Fruit fly (Drosophila melanogaster) whole organism, embryonic: ENCODE measurements around the gene Rack1.

Source experiments
- CG9817 ChIP-seq: fragments of 200-800 bp; sonication (Bioruptor generic); optimal IDR thresholded peaks from 2 replicates; lab custom pipeline; 2018; ENCODE audit warnings: missing biosample characterization, mild to moderate bottlenecking, missing genetic modification characterization, moderate library complexity
- repo ChIP-seq: fragments of 200-800 bp; sonication (Bioruptor generic); optimal IDR thresholded peaks from 2 replicates; lab custom pipeline; 2016; ENCODE audit warnings: missing biosample characterization, missing genetic modification characterization

- TF ChIP-seq CG9817 (tag; lab: Kevin White, UChicago), result no peak
- TF ChIP-seq repo (GFP tag; lab: Kevin White, UChicago), result no peak
Observed at dm6 chr2L:7872680-7873079, 45.6 kb upstream of the Rack1 start.
